Worm (Caenorhabditis elegans) whole organism, L2 larva: ENCODE data around the gene irg-8.

Source experiments
- C34F6.9 ChIP-seq: fragments of 150-350 bp; optimal IDR thresholded peaks from 2 replicates; lab custom pipeline; 2014; ENCODE audit warnings: missing biosample characterization, missing genetic modification characterization
- F13H6.1 ChIP-seq: sonication (generic microtip); optimal IDR thresholded peaks from 2 replicates; lab custom pipeline; 2016; ENCODE audit warnings: missing genetic modification characterization, missing compliant biosample characterization
- R02D3.7 ChIP-seq: fragments of 150-350 bp; optimal IDR thresholded peaks from 2 replicates; lab custom pipeline; 2014; ENCODE audit warnings: missing biosample characterization, missing genetic modification characterization
- ZK546.5 ChIP-seq: sonication (generic microtip); optimal IDR thresholded peaks from 2 replicates; lab custom pipeline; 2017; ENCODE audit warnings: missing biosample characterization, missing genetic modification characterization
- alr-1 ChIP-seq: fragments of 150-350 bp; optimal IDR thresholded peaks from 2 replicates; lab custom pipeline; 2014; ENCODE audit warnings: missing biosample characterization, missing genetic modification characterization
- aly-2 ChIP-seq: fragments of 150-350 bp; optimal IDR thresholded peaks from 2 replicates; lab custom pipeline; 2014; ENCODE audit warnings: missing biosample characterization, missing genetic modification characterization
- ama-1 ChIP-seq: fragments of 150-350 bp; optimal IDR thresholded peaks from 2 replicates; lab custom pipeline; 2018; ENCODE audit warnings: inconsistent platforms
- blmp-1 ChIP-seq: sonication (generic microtip); optimal IDR thresholded peaks from 2 replicates; lab custom pipeline; 2017; ENCODE audit warnings: missing genetic modification characterization, mild to moderate bottlenecking, missing compliant biosample characterization, antibody characterized with exemption, moderate library complexity; ENCODE audit not compliant: insufficient read depth
- ceh-16 ChIP-seq: fragments of 150-350 bp; optimal IDR thresholded peaks from 2 replicates; lab custom pipeline; 2014; ENCODE audit warnings: missing biosample characterization, missing genetic modification characterization
- ceh-82 ChIP-seq: fragments of 150-350 bp; optimal IDR thresholded peaks from 2 replicates; lab custom pipeline; 2014; ENCODE audit warnings: missing biosample characterization, missing genetic modification characterization
- crh-2 ChIP-seq: sonication (generic microtip); optimal IDR thresholded peaks from 2 replicates; lab custom pipeline; 2017; ENCODE audit warnings: missing biosample characterization, missing genetic modification characterization
- dmd-4 ChIP-seq: sonication (generic microtip); optimal IDR thresholded peaks from 2 replicates; lab custom pipeline; 2017; ENCODE audit warnings: missing biosample characterization, missing genetic modification characterization
- elt-1 ChIP-seq: fragments of 150-350 bp; optimal IDR thresholded peaks from 2 replicates; lab custom pipeline; 2014; ENCODE audit warnings: missing biosample characterization, missing genetic modification characterization
- elt-3 ChIP-seq: sonication (generic microtip); optimal IDR thresholded peaks from 2 replicates; lab custom pipeline; 2017; ENCODE audit warnings: missing biosample characterization, missing genetic modification characterization
- fos-1 ChIP-seq: fragments of 150-350 bp; optimal IDR thresholded peaks from 2 replicates; lab custom pipeline; 2014; ENCODE audit warnings: missing biosample characterization, missing genetic modification characterization
- gmeb-1 ChIP-seq: fragments of 150-350 bp; optimal IDR thresholded peaks from 2 replicates; lab custom pipeline; 2014; ENCODE audit warnings: missing biosample characterization, missing genetic modification characterization
- lin-11 ChIP-seq: fragments of 150-350 bp; sonication (generic microtip); optimal IDR thresholded peaks from 2 replicates; lab custom pipeline; 2014; ENCODE audit warnings: missing biosample characterization, missing genetic modification characterization, inconsistent platforms, mixed read lengths
- lin-39 ChIP-seq: fragments of 150-350 bp; optimal IDR thresholded peaks from 2 replicates; lab custom pipeline; 2014; ENCODE audit warnings: missing biosample characterization, missing genetic modification reagents, missing genetic modification characterization
- lsy-2 ChIP-seq, 2 experiments: fragments of 150-350 bp in 1 of 2; sonication (generic microtip) in 1 of 2; optimal IDR thresholded peaks; 2 replicates each; lab custom pipeline; 2014 to 2017; ENCODE audit warnings: missing biosample characterization in 2 of 2, missing genetic modification characterization in 2 of 2
- mab-5 ChIP-seq: fragments of 150-350 bp; optimal IDR thresholded peaks from 2 replicates; lab custom pipeline; 2014; ENCODE audit warnings: missing biosample characterization, missing genetic modification characterization
- mbf-1 ChIP-seq: sonication (generic microtip); optimal IDR thresholded peaks from 2 replicates; lab custom pipeline; 2017; ENCODE audit warnings: missing biosample characterization, missing genetic modification characterization
- mdl-1 ChIP-seq, 2 experiments: fragments of 150-350 bp in 1 of 2; sonication (generic microtip) in 1 of 2; optimal IDR thresholded peaks; 2 replicates each; lab custom pipeline; 2017; ENCODE audit warnings: missing biosample characterization in 2 of 2, missing genetic modification characterization in 2 of 2
- nhr-11 ChIP-seq: fragments of 150-350 bp; optimal IDR thresholded peaks from 2 replicates; lab custom pipeline; 2014; ENCODE audit warnings: missing biosample characterization, missing genetic modification characterization
- nhr-12 ChIP-seq: fragments of 150-350 bp; optimal IDR thresholded peaks from 2 replicates; lab custom pipeline; 2014; ENCODE audit warnings: missing biosample characterization, missing genetic modification characterization
- nhr-129 ChIP-seq: fragments of 150-350 bp; optimal IDR thresholded peaks from 2 replicates; lab custom pipeline; 2014; ENCODE audit warnings: missing biosample characterization, missing genetic modification characterization
- nhr-21 ChIP-seq: fragments of 150-350 bp; optimal IDR thresholded peaks from 2 replicates; lab custom pipeline; 2014; ENCODE audit warnings: missing biosample characterization, missing genetic modification characterization
- nhr-23 ChIP-seq: fragments of 150-350 bp; optimal IDR thresholded peaks from 2 replicates; lab custom pipeline; 2014; ENCODE audit warnings: missing biosample characterization, missing genetic modification reagents, missing genetic modification characterization
- nhr-237 ChIP-seq: fragments of 150-350 bp; optimal IDR thresholded peaks from 2 replicates; lab custom pipeline; 2014; ENCODE audit warnings: missing biosample characterization, missing genetic modification characterization
- nhr-25 ChIP-seq: fragments of 150-350 bp; sonication (generic microtip); optimal IDR thresholded peaks from 3 replicates; lab custom pipeline; 2014; ENCODE audit warnings: missing biosample characterization, missing genetic modification characterization
- nhr-6 ChIP-seq: fragments of 150-350 bp; optimal IDR thresholded peaks from 2 replicates; lab custom pipeline; 2014; ENCODE audit warnings: missing biosample characterization, missing genetic modification characterization
- peb-1 ChIP-seq: fragments of 150-350 bp; optimal IDR thresholded peaks from 2 replicates; lab custom pipeline; 2014; ENCODE audit warnings: missing biosample characterization, missing genetic modification characterization
- sem-4 ChIP-seq: fragments of 150-350 bp; optimal IDR thresholded peaks from 2 replicates; lab custom pipeline; 2014; ENCODE audit warnings: missing biosample characterization, missing genetic modification reagents, missing genetic modification characterization
- skn-1 ChIP-seq: sonication (generic microtip); optimal IDR thresholded peaks from 2 replicates; lab custom pipeline; 2017; ENCODE audit warnings: missing biosample characterization, missing genetic modification characterization
- sma-3 ChIP-seq: sonication (generic microtip); optimal IDR thresholded peaks from 2 replicates; lab custom pipeline; 2016; ENCODE audit warnings: missing genetic modification reagents, missing genetic modification characterization, missing compliant biosample characterization
- sma-9 ChIP-seq, 2 experiments: fragments of 150-350 bp in 1 of 2; sonication (generic microtip) in 1 of 2; optimal IDR thresholded peaks; 2 replicates each; lab custom pipeline; 2014 to 2016; ENCODE audit warnings: missing genetic modification characterization in 2 of 2, mild to moderate bottlenecking in 1 of 2, missing biosample characterization in 1 of 2, missing compliant biosample characterization in 1 of 2, missing genetic modification reagents in 1 of 2, moderate library complexity in 1 of 2
- snpc-4 ChIP-seq: fragments of 150-350 bp; optimal IDR thresholded peaks from 2 replicates; lab custom pipeline; 2014; ENCODE audit warnings: missing biosample characterization, missing genetic modification characterization
- unc-39 ChIP-seq: fragments of 150-350 bp; optimal IDR thresholded peaks from 2 replicates; lab custom pipeline; 2014; ENCODE audit warnings: missing biosample characterization, missing genetic modification characterization
- zag-1 ChIP-seq: fragments of 150-350 bp; optimal IDR thresholded peaks from 2 replicates; lab custom pipeline; 2014; ENCODE audit warnings: missing biosample characterization, missing genetic modification characterization
- ztf-11 ChIP-seq: sonication (generic microtip); optimal IDR thresholded peaks from 2 replicates; lab custom pipeline; 2017; ENCODE audit warnings: missing biosample characterization, missing genetic modification characterization
- ztf-4 ChIP-seq: fragments of 150-350 bp; optimal IDR thresholded peaks from 2 replicates; lab custom pipeline; 2014; ENCODE audit warnings: missing biosample characterization, missing genetic modification characterization

The irg-8 gene

DNA sequence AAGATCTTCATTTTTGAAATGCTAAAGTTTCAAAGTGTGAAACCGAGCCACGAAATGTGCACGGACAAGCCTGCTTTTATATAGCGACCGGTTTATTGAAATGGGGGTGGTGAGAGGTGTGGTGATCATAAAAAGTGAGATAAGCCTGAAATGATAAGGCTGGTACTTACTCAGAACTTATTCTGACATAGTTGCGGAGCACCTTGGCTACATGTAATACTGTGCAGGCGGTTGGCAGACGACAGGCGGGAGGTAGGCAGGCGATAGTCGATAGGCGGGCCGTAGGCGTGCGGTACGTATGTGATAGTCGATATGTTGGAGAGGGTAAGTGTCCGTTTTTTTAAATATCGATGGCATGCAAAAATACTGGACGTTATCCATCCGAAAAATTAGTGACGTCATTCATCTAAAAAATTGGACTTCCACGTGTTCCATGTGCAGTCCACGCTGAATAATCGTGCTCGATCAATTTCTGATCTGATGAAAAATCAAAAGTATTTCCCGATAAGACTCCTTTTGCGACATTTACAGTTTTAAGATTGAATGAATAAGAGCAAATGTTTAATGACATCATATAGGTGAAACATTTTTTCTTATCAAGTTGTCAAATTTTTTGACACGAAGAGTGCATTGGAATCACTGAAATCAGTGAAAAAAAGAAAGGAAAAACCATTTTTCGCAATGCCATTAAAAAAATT, at the start of gene irg-8:
Gene irg-8, minus strand, starts transcription at position 51 of the 698 bp plus-strand sequence.
- TF ChIP-seq fos-1 (tag; lab: Kevin White, UChicago): peak; percentile 54
- peak; percentile 31 for TF ChIP-seq sma-9 (GFP tag; optimal IDR thresholded peaks at IDR 0.05; lab: Kevin White, UChicago)
- TF ChIP-seq sma-9 (tag; optimal IDR thresholded peaks at IDR 0.05; lab: Kevin White, UChicago): no peak
- TF ChIP-seq zag-1 (tag; lab: Kevin White, UChicago): no peak
- no peak for TF ChIP-seq lin-39 (tag; lab: Kevin White, UChicago)

DNA sequence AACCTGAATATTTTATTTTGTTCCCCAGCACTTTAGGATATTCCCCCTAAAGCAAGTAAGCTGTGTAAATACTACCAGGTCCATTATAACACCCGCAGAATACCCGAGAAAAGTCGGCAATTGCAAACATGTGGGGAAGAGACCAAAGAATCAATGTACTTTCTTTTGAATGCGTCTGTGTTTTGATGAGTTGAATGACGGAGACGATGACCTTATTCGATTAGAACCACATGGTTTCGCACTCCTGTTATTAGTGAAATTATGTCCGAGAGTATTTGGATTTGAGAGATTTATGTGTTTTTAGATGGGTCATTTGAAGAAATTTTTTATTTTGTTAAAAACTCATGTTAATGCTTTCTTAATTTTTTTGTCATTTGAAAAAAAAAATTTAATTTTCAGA, 47.8 kb upstream of the irg-8 start:
- peak; percentile 33 for TF ChIP-seq blmp-1 (tag; lab: Kevin White, UChicago)
- no peak for TF ChIP-seq ceh-82 (tag; lab: Kevin White, UChicago)
- peak; percentile 25 for TF ChIP-seq sma-9 (GFP tag; optimal IDR thresholded peaks at IDR 0.05; lab: Kevin White, UChicago)
- no peak for TF ChIP-seq sma-9 (tag; optimal IDR thresholded peaks at IDR 0.05; lab: Kevin White, UChicago)
- TF ChIP-seq, all 48 proteins: peak for 2

DNA sequence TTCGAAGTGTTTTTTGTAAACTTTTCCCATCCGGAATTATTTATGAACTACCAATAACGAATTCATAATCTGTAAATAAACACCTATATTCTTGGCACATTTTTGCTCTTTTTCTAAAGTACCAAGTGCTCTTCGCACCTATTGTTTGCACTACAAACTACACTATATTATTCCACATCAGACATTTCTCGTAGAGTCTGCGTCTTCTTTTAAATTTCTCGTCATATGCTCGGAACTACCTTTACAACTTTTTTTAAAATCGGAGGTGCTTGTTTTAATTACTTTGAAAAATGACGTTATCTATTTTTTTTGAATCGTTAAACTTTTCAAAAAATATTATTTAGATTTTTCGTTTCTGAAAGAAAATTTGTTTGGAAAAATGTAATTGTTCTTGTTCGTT, 47.3 kb upstream of the irg-8 start, which contains the start of gene nhr-201:
Gene nhr-201, plus strand, starts transcription at position 29 of the 400 bp plus-strand sequence.
- TF ChIP-seq C34F6.9 (tag; lab: Kevin White, UChicago) (no peak), snpc-4 (tag; lab: Kevin White, UChicago) (no peak), nhr-23 (no peak), elt-3 (tag; lab: Kevin White, UChicago) (no peak), nhr-12 (tag; lab: Kevin White, UChicago) (no peak), mdl-1 (tag; optimal IDR thresholded peaks at IDR 0.05; lab: Kevin White, UChicago) (no peak), sma-9 (GFP tag; optimal IDR thresholded peaks at IDR 0.05; lab: Kevin White, UChicago) (peak; percentile 44), sma-9 (tag; optimal IDR thresholded peaks at IDR 0.05; lab: Kevin White, UChicago) (no peak), crh-2 (tag; lab: Kevin White, UChicago) (peak; percentile 49), ztf-11 (no peak)
- TF ChIP-seq, all 48 proteins: peak for 2

DNA sequence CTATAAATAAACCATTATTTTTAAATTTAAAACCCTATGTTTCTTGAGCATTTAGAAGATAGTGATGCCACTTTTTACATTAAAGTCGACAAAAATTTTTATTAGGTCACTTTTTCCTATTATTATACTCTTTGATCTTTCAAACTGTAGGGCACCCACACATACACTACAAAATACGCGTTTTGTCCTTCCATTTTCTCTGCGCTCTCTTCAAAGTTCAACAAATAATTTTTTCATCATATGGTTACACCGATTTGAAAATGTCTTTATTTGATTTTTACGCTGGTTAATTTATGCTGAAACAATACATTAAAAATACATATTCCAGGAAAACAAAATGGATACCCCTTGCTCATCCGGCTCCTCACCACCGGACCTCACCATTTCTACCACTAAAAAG, 44.8 kb upstream of the irg-8 start, which contains the start of gene nhr-202:
Gene nhr-202, plus strand, starts transcription at position 326 of the 400 bp plus-strand sequence.
- no peak for TF ChIP-seq aly-2 (tag; lab: Kevin White, UChicago)
- TF ChIP-seq F13H6.1 (tag; lab: Kevin White, UChicago): peak; percentile 4
- TF ChIP-seq nhr-25: peak; percentile 34
- peak; percentile 65 for TF ChIP-seq crh-2 (tag; lab: Kevin White, UChicago)
- peak; percentile 52 for TF ChIP-seq fos-1 (tag; lab: Kevin White, UChicago)
- TF ChIP-seq sma-9 (GFP tag; optimal IDR thresholded peaks at IDR 0.05; lab: Kevin White, UChicago): peak; percentile 83
- TF ChIP-seq sma-9 (tag; optimal IDR thresholded peaks at IDR 0.05; lab: Kevin White, UChicago): no peak
- no peak for TF ChIP-seq nhr-12 (tag; lab: Kevin White, UChicago)
- peak; percentile 68 for TF ChIP-seq nhr-129 (tag; lab: Kevin White, UChicago)
- TF ChIP-seq gmeb-1: peak; percentile 12

DNA sequence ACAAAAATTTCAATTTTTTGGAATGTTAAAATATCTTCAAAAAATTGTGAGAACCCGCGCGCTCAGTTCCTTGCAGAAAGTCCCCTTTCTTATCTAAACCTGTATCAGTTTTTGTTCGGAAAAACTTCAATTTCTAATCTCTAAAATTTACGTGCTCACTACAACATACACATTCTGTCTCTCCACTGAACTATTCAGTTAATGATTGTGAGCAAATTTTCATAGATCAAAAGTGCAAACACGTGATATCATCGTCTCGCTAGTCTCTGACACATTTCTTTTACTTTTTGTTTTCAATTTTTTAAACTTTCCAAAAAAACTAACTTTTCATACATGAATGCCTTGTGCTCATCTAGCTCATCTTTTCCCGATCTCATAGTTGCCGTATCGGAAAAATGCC, 42.0 kb upstream of the irg-8 start, which contains the start of gene nhr-203:
Gene nhr-203, plus strand, starts transcription at position 332 of the 400 bp plus-strand sequence.
- TF ChIP-seq R02D3.7 (tag; lab: Kevin White, UChicago) (no peak), nhr-6 (tag; lab: Kevin White, UChicago) (no peak), ceh-82 (tag; lab: Kevin White, UChicago) (no peak), ztf-11 (no peak), ama-1 (lab: Kevin White, UChicago) (no peak), mbf-1 (no peak), F13H6.1 (tag; lab: Kevin White, UChicago) (peak; percentile 1), peb-1 (tag; lab: Kevin White, UChicago) (no peak), ZK546.5 (no peak), lin-11 (tag; lab: Kevin White, UChicago) (no peak), nhr-21 (tag; lab: Kevin White, UChicago) (no peak), dmd-4 (tag; lab: Kevin White, UChicago) (no peak), unc-39 (tag; lab: Kevin White, UChicago) (no peak), fos-1 (tag; lab: Kevin White, UChicago) (peak; percentile 75), aly-2 (tag; lab: Kevin White, UChicago) (no peak), sma-9 (GFP tag; optimal IDR thresholded peaks at IDR 0.05; lab: Kevin White, UChicago) (peak; percentile 80), sma-9 (tag; optimal IDR thresholded peaks at IDR 0.05; lab: Kevin White, UChicago) (no peak), ceh-16 (no peak), C34F6.9 (tag; lab: Kevin White, UChicago) (no peak), nhr-11 (tag; lab: Kevin White, UChicago) (no peak), lin-39 (tag; lab: Kevin White, UChicago) (no peak), gmeb-1 (peak; percentile 37), skn-1 (peak; percentile 52), elt-3 (tag; lab: Kevin White, UChicago) (no peak), elt-1 (tag; lab: Kevin White, UChicago) (no peak), nhr-129 (tag; lab: Kevin White, UChicago) (no peak), lsy-2 (tag; optimal IDR thresholded peaks at IDR 0.05; lab: Kevin White, UChicago) (no peak), snpc-4 (tag; lab: Kevin White, UChicago) (no peak), zag-1 (tag; lab: Kevin White, UChicago) (no peak), nhr-237 (tag; lab: Kevin White, UChicago) (no peak), alr-1 (tag; lab: Kevin White, UChicago) (no peak), sem-4 (no peak), blmp-1 (tag; lab: Kevin White, UChicago) (no peak), sma-3 (GFP tag; lab: Kevin White, UChicago) (no peak), ztf-4 (tag; lab: Kevin White, UChicago) (no peak), mab-5 (tag; lab: Kevin White, UChicago) (no peak)
